Worm (Caenorhabditis elegans): ENCODE data around the gene smf-3.

Gene smf-3

DNA sequence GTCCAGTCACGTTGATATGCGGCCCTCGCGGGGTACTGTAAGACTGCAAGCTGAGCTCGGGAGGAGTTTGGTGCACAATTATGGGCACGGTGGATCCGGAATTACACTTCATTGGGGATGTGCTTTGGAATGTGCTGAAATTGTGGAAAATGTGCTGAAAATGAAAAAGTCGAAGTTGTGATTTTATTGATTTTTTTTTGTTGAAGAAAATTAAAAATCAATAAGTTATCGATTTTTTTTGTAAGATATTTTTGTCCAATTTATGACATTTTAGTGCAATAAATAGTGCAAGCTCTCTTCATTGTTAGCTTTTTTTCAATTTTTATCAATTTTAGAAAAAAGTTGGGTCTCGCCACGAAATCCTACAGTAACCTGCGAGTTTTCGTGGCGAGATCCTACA, 1.8 kb upstream of the smf-3 start:
- TF ChIP-seq nfya-1 (tag; optimal IDR thresholded peaks at IDR 0.05) = no peak
- no peak for TF ChIP-seq fkh-6 (tag; optimal IDR thresholded peaks at IDR 0.05)
- TF ChIP-seq C38D4.7 (GFP tag; optimal IDR thresholded peaks at IDR 0.05) = no peak
- TF ChIP-seq ttx-3 (tag; optimal IDR thresholded peaks at IDR 0.05) = no peak
- no peak for TF ChIP-seq ahr-1 (tag; optimal IDR thresholded peaks at IDR 0.05)

DNA sequence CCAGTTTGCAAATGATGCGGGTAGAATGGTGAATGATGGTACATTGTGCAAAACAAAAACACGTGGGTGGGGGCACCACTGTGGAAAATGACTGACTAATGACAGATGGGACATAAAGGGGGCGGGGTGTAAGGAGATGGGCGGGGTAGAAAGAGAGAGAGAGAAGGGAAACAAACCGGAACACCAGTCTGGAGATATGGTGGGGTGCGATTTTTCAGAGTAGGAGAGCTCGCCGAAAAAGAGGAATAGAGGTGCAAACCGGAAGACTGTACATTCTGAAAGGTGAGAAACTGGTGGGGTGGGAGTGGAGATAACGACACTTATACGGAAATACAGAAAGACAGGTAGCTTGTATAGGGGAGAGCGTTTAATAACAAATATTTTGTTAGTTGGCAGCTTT, 9.5 kb downstream of the smf-3 start, which contains the start of gene ngn-1:
ngn-1 (minus strand) TSS at position 101 of the 400 bp plus-strand sequence.
- TF ChIP-seq gmeb-2 (tag; optimal IDR thresholded peaks at IDR 0.05) (no peak), ceh-2 (tag; optimal IDR thresholded peaks at IDR 0.05) (no peak), syd-9 (tag; optimal IDR thresholded peaks at IDR 0.05) (no peak), unc-3 (GFP tag; conservative IDR thresholded peaks at IDR 0.05) (no peak), unc-3 (tag; optimal IDR thresholded peaks at IDR 0.05) (no peak), Y22D7AL.16 (tag; optimal IDR thresholded peaks at IDR 0.05) (no peak), T23F11.4 (GFP tag; optimal IDR thresholded peaks at IDR 0.05) (no peak), sox-2 (GFP tag; IDR thresholded peaks at IDR 0.05) (no peak)

DNA sequence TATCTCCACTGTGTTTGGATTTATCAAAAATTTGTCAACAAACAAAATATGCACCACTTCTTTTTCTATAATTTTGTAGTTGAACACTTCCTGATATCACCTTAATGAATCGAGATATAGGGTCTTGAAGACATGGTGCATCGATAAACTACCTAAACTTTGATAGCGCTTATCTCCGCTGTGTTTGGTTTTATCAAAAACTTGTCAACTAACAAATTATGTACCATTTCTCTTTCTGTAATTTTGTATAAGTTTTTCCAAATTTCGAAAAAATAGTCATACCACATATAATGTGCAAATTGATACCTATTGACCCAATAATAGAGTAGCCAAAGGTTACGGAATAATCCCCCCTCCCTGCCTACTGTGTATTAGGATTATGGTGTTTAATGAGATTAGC, 11.5 kb downstream of the smf-3 start:
- TF ChIP-seq elt-2 (tag; optimal IDR thresholded peaks at IDR 0.05) = peak; percentile 68
- TF ChIP-seq ceh-31 (tag; optimal IDR thresholded peaks at IDR 0.05) = no peak

DNA sequence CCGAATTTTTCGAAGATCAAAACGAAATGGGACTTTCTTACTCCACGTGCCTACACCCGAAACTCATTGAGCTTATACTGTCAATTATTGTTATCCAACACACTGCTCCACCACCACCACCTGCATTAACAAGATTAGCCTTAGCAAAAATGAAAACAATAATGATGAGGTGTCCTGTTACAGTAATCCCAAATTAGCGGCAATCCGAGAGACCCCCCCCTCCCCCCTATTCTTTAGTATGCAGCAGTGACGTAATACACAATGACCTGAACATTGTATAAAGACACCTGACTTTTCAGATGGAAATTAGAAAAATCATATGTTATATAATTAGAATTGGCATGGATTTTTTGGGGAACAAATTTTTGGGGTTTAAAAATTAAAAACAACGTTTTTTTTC, 16.3 kb downstream of the smf-3 start:
- TF ChIP-seq hlh-30 (tag; optimal IDR thresholded peaks at IDR 0.05; ENCODE audit: insufficient read depth) (no peak), unc-3 (GFP tag; conservative IDR thresholded peaks at IDR 0.05) (no peak), unc-3 (tag; optimal IDR thresholded peaks at IDR 0.05) (no peak), ama-1 (optimal IDR thresholded peaks at IDR 0.05) (no peak)

DNA sequence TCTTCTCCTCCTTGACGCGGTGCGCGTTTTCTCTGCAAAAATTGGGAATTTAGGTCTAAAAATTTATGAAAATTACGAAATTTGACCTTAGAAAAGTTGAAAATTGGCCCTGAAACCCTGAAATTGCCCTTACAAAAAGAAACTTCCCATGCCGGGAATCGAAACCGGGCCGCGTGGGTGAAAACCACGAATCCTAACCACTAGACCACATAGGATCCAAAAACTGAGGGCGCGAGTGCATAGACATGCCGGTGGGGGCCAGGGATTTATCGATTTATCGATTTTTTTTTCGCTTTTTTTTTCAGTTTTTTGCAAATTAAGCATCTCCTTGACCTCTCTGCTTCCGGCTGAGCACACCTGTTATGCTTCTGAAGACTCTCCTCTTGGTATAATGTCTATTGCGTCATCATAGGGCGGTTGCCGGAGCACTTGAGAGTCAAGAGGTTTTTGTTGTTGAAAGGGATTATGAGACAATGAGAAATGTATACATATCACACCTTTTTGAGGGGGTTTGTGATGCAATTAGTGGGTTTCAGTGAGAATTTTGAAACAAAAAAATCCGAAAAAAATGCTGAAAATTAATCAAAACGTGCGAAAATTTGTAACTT, 21.1 kb downstream of the smf-3 start:
- TF ChIP-seq ama-1 (optimal IDR thresholded peaks at IDR 0.05) = no peak
- peak; percentile 56 for TF ChIP-seq hlh-13 (GFP tag; optimal IDR thresholded peaks at IDR 0.05)
- TF ChIP-seq lim-6 (tag; optimal IDR thresholded peaks at IDR 0.05) = no peak
- peak; percentile 11 for TF ChIP-seq rnt-1 (tag; optimal IDR thresholded peaks at IDR 0.05)
- no peak for TF ChIP-seq ahr-1 (tag; optimal IDR thresholded peaks at IDR 0.05)
- no peak for TF ChIP-seq ceh-19 (GFP tag; optimal IDR thresholded peaks at IDR 0.05)
- no peak for TF ChIP-seq F13H6.1 (tag; optimal IDR thresholded peaks at IDR 0.05)
- peak; percentile 92 for TF ChIP-seq ceh-48 (tag; optimal IDR thresholded peaks at IDR 0.05)
- no peak for TF ChIP-seq elt-4 (tag; optimal IDR thresholded peaks at IDR 0.05)
- TF ChIP-seq ceh-31 (tag; optimal IDR thresholded peaks at IDR 0.05) = peak; percentile 4
- no peak for TF ChIP-seq ceh-22 (tag; optimal IDR thresholded peaks at IDR 0.05)
- peak; percentile 10 for TF ChIP-seq ref-2 (tag; optimal IDR thresholded peaks at IDR 0.05)
- no peak for TF ChIP-seq nhr-11 (tag; optimal IDR thresholded peaks at IDR 0.05)
- TF ChIP-seq T23F11.4 (GFP tag; optimal IDR thresholded peaks at IDR 0.05) = peak; percentile 50
- no peak for TF ChIP-seq odd-2 (tag; optimal IDR thresholded peaks at IDR 0.05)
- TF ChIP-seq tbx-2 (tag; optimal IDR thresholded peaks at IDR 0.05) = peak; percentile 42
- no peak for TF ChIP-seq fkh-10 (GFP tag; optimal IDR thresholded peaks at IDR 0.05)
- peak; percentile 13 for TF ChIP-seq ceh-14 (tag; optimal IDR thresholded peaks at IDR 0.05)
- TF ChIP-seq hlh-8 (tag; optimal IDR thresholded peaks at IDR 0.05) = no peak
- TF ChIP-seq ceh-24 (tag; optimal IDR thresholded peaks at IDR 0.05) = no peak
- TF ChIP-seq hlh-15 (tag; optimal IDR thresholded peaks at IDR 0.05) = no peak
- peak; percentile 9 for TF ChIP-seq ztf-16 (tag; optimal IDR thresholded peaks at IDR 0.05)
- TF ChIP-seq ets-4 (tag; optimal IDR thresholded peaks at IDR 0.05) = no peak
- TF ChIP-seq unc-42 (tag; optimal IDR thresholded peaks at IDR 0.05) = no peak
- TF ChIP-seq ceh-18 (tag; optimal IDR thresholded peaks at IDR 0.05) = no peak
- TF ChIP-seq lin-11 (tag; optimal IDR thresholded peaks at IDR 0.05) = peak; percentile 54
- no peak for TF ChIP-seq hlh-30 (tag; optimal IDR thresholded peaks at IDR 0.05; ENCODE audit: insufficient read depth)
- no peak for TF ChIP-seq zip-5 (tag; optimal IDR thresholded peaks at IDR 0.05)
- TF ChIP-seq ttx-3 (tag; optimal IDR thresholded peaks at IDR 0.05) = peak; percentile 56
- TF ChIP-seq syd-9 (tag; optimal IDR thresholded peaks at IDR 0.05) = no peak
- TF ChIP-seq hlh-6 (tag; optimal IDR thresholded peaks at IDR 0.05) = no peak
- TF ChIP-seq ceh-30 (tag; optimal IDR thresholded peaks at IDR 0.05) = no peak
- TF ChIP-seq pqm-1 (tag; optimal IDR thresholded peaks at IDR 0.05) = no peak
- TF ChIP-seq fax-1 (tag; optimal IDR thresholded peaks at IDR 0.05) = no peak
- no peak for TF ChIP-seq pag-3 (tag; optimal IDR thresholded peaks at IDR 0.05; ENCODE audit: borderline replicate concordance)
